Worm (Caenorhabditis elegans): ENCODE data around the gene ptp-1.

ptp-1 gene

ce11 chrIII:3573281-3573680 is 17.2 kb upstream of the ptp-1 start, which contains the start of gene nhr-6:
Gene nhr-6 (plus strand): TSS chrIII:3573581.
- TF ChIP-seq tbx-37 (GFP tag; conservative IDR thresholded peaks at IDR 0.05) (no peak), hmg-4 (GFP tag; optimal IDR thresholded peaks at IDR 0.05) (no peak), tbx-11 (GFP tag; IDR thresholded peaks at IDR 0.05) (no peak), ama-1 (optimal IDR thresholded peaks at IDR 0.05) (no peak)

- TF ChIP-seq ets-7 (tag; optimal IDR thresholded peaks at IDR 0.05) = no peak
- TF ChIP-seq tbx-37 (GFP tag; conservative IDR thresholded peaks at IDR 0.05) = no peak
- TF ChIP-seq F13C5.2 (tag; optimal IDR thresholded peaks at IDR 0.05) = no peak
- no peak for TF ChIP-seq tbx-11 (GFP tag; IDR thresholded peaks at IDR 0.05)
- TF ChIP-seq aly-1 (tag; optimal IDR thresholded peaks at IDR 0.05) = no peak
- no peak for TF ChIP-seq sea-1 (GFP tag; conservative IDR thresholded peaks at IDR 0.05)
- TF ChIP-seq pes-1 (GFP tag; IDR thresholded peaks at IDR 0.05) = no peak
- TF ChIP-seq ceh-13 (GFP tag; optimal IDR thresholded peaks at IDR 0.05) = no peak
- TF ChIP-seq hmbx-1 (tag; optimal IDR thresholded peaks at IDR 0.05) = no peak
- TF ChIP-seq ama-1 (optimal IDR thresholded peaks at IDR 0.05) = no peak
- TF ChIP-seq hnd-1 (tag; optimal IDR thresholded peaks at IDR 0.05) = no peak
- no peak for TF ChIP-seq flt-1 (GFP tag; IDR thresholded peaks at IDR 0.05)
- no peak for TF ChIP-seq ceh-36 (tag; optimal IDR thresholded peaks at IDR 0.05)
- no peak for TF ChIP-seq tra-4 (tag; optimal IDR thresholded peaks at IDR 0.05)
- TF ChIP-seq B0310.2 (tag; optimal IDR thresholded peaks at IDR 0.05) = no peak
- no peak for TF ChIP-seq hmg-4 (GFP tag; optimal IDR thresholded peaks at IDR 0.05)
- TF ChIP-seq scrt-1 (GFP tag; IDR thresholded peaks at IDR 0.05) = no peak
Observed at ce11 chrIII:3581636-3582035, 8.9 kb upstream of the ptp-1 start, which contains the start of gene C48D5.3. Gene C48D5.3 (minus strand): TSS chrIII:3581736.

ce11 chrIII:3583341-3583740 is 7.2 kb upstream of the ptp-1 start:
- TF ChIP-seq hmg-4 (GFP tag; optimal IDR thresholded peaks at IDR 0.05) (peak; percentile 34), tra-4 (tag; optimal IDR thresholded peaks at IDR 0.05) (no peak), scrt-1 (GFP tag; IDR thresholded peaks at IDR 0.05) (no peak)

- TF ChIP-seq ceh-36 (tag; optimal IDR thresholded peaks at IDR 0.05) = no peak
- TF ChIP-seq pes-1 (GFP tag; IDR thresholded peaks at IDR 0.05) = no peak
- no peak for TF ChIP-seq ceh-13 (GFP tag; optimal IDR thresholded peaks at IDR 0.05)
- TF ChIP-seq hmbx-1 (tag; optimal IDR thresholded peaks at IDR 0.05) = no peak
- TF ChIP-seq aly-1 (tag; optimal IDR thresholded peaks at IDR 0.05) = no peak
- no peak for TF ChIP-seq hmg-4 (GFP tag; optimal IDR thresholded peaks at IDR 0.05)
Observed at ce11 chrIII:3588183-3588582, 2.3 kb upstream of the ptp-1 start.

- TF ChIP-seq sea-1 (GFP tag; conservative IDR thresholded peaks at IDR 0.05) (no peak), ceh-36 (tag; optimal IDR thresholded peaks at IDR 0.05) (no peak), aly-1 (tag; optimal IDR thresholded peaks at IDR 0.05) (no peak)
Observed at ce11 chrIII:3594681-3595080, 4.2 kb downstream of the ptp-1 start.

ce11 chrIII:3601271-3601670 is 10.7 kb downstream of the ptp-1 start:
- TF ChIP-seq ets-7 (tag; optimal IDR thresholded peaks at IDR 0.05) = no peak
- TF ChIP-seq ceh-36 (tag; optimal IDR thresholded peaks at IDR 0.05) = no peak
- no peak for TF ChIP-seq tra-4 (tag; optimal IDR thresholded peaks at IDR 0.05)
- TF ChIP-seq pes-1 (GFP tag; IDR thresholded peaks at IDR 0.05) = no peak
- no peak for TF ChIP-seq scrt-1 (GFP tag; IDR thresholded peaks at IDR 0.05)
- TF ChIP-seq B0310.2 (tag; optimal IDR thresholded peaks at IDR 0.05) = no peak
- TF ChIP-seq aly-1 (tag; optimal IDR thresholded peaks at IDR 0.05) = no peak
- no peak for TF ChIP-seq ama-1 (optimal IDR thresholded peaks at IDR 0.05)

ce11 chrIII:3605681-3606080 is 15.2 kb downstream of the ptp-1 start:
- TF ChIP-seq aly-1 (tag; optimal IDR thresholded peaks at IDR 0.05) = no peak
- no peak for TF ChIP-seq tra-4 (tag; optimal IDR thresholded peaks at IDR 0.05)
- no peak for TF ChIP-seq sea-1 (GFP tag; conservative IDR thresholded peaks at IDR 0.05)
- no peak for TF ChIP-seq tbx-11 (GFP tag; IDR thresholded peaks at IDR 0.05)
- TF ChIP-seq ets-7 (tag; optimal IDR thresholded peaks at IDR 0.05) = no peak
- TF ChIP-seq scrt-1 (GFP tag; IDR thresholded peaks at IDR 0.05) = no peak
- no peak for TF ChIP-seq ceh-13 (GFP tag; optimal IDR thresholded peaks at IDR 0.05)
- TF ChIP-seq F13C5.2 (tag; optimal IDR thresholded peaks at IDR 0.05) = no peak
- TF ChIP-seq hmg-4 (GFP tag; optimal IDR thresholded peaks at IDR 0.05) = no peak
- no peak for TF ChIP-seq pes-1 (GFP tag; IDR thresholded peaks at IDR 0.05)
- no peak for TF ChIP-seq hnd-1 (tag; optimal IDR thresholded peaks at IDR 0.05)
- TF ChIP-seq hmbx-1 (tag; optimal IDR thresholded peaks at IDR 0.05) = no peak

- TF ChIP-seq ama-1 (optimal IDR thresholded peaks at IDR 0.05) = peak; percentile 69
- TF ChIP-seq aly-1 (tag; optimal IDR thresholded peaks at IDR 0.05) = no peak
Observed at ce11 chrIII:3612387-3612786, 21.9 kb downstream of the ptp-1 start.

- TF ChIP-seq ceh-13 (GFP tag; optimal IDR thresholded peaks at IDR 0.05) (no peak), hnd-1 (tag; optimal IDR thresholded peaks at IDR 0.05) (no peak), hmg-4 (GFP tag; optimal IDR thresholded peaks at IDR 0.05) (no peak)
Observed at ce11 chrIII:3612882-3613479, 22.5 kb downstream of the ptp-1 start.

All from whole organism, early embryonic.